Worm (Caenorhabditis elegans): ENCODE results near the gene gpcp-1.

- TF ChIP-seq unc-62 (GFP tag; optimal IDR thresholded peaks at IDR 0.05) (no peak), B0261.1 (tag; optimal IDR thresholded peaks at IDR 0.05) (no peak), K12H6.12 (tag; optimal IDR thresholded peaks at IDR 0.05) (no peak)
Observed at ce11 chrX:3156062-3156791, 45.8 kb upstream of the gpcp-1 start.

Data from whole organism, young adult.